Fruit fly (Drosophila melanogaster): ENCODE results near the gene mRpL11.

The mRpL11 gene

dm6 chr3R:14558383-14558883, 46.8 kb downstream of the mRpL11 start (continued):
- TF ChIP-seq CG1024 (GFP tag; IDR thresholded peaks at IDR 0.05) (peak; percentile 46; the same call in 1 of the 2 replicates), insv (GFP tag; optimal IDR thresholded peaks at IDR 0.05) (peak in 1 of 2 experiments; percentile 66), Ada2b (GFP tag; IDR thresholded peaks at IDR 0.05) (peak; percentile 88), CG30403 (GFP tag; optimal IDR thresholded peaks at IDR 0.05) (peak; percentile 94), Sin3A (optimal IDR thresholded peaks at IDR 0.05) (no peak), CG8089 (GFP tag; optimal IDR thresholded peaks at IDR 0.05) (peak; percentile 75), caup (GFP tag; optimal IDR thresholded peaks at IDR 0.05; ENCODE audit: severe bottlenecking) (peak; percentile 88), Optix (GFP tag; IDR thresholded peaks at IDR 0.05) (no peak; the same call in 2 of the 3 replicates), ttk (GFP tag; IDR thresholded peaks at IDR 0.05) (peak; percentile 85; the same call in 1 of the 2 replicates), Kr (GFP tag; optimal IDR thresholded peaks at IDR 0.05) (no peak), Abd-B (GFP tag; optimal IDR thresholded peaks at IDR 0.05) (peak; percentile 88), klu (GFP tag; IDR thresholded peaks at IDR 0.05) (peak; percentile 81), CG15601 (tag; optimal IDR thresholded peaks at IDR 0.05) (peak; percentile 81), Sry-δ (GFP tag; optimal IDR thresholded peaks at IDR 0.05) (peak; percentile 57), vnd (GFP tag; IDR thresholded peaks at IDR 0.05; ENCODE audit: partially characterized antibody) (no peak), CG10321 (GFP tag; IDR thresholded peaks at IDR 0.05) (peak; percentile 47; the same call in 1 of the 2 replicates), Bdp1 (GFP tag; optimal IDR thresholded peaks at IDR 0.05) (peak; percentile 69), da (GFP tag; optimal IDR thresholded peaks at IDR 0.05) (peak; percentile 51), Hmr (GFP tag; optimal IDR thresholded peaks at IDR 0.05) (peak; percentile 95), cas (GFP tag; IDR thresholded peaks at IDR 0.05) (0 out of 2 replicates have a peak, but pooled peaks have one; percentile 23), jing (GFP tag; optimal IDR thresholded peaks at IDR 0.05) (peak; percentile 80), CG7271 (tag; optimal IDR thresholded peaks at IDR 0.05) (no peak), mld (GFP tag; IDR thresholded peaks at IDR 0.05; ENCODE audit: partially characterized antibody) (no peak), danr (GFP tag; IDR thresholded peaks at IDR 0.05) (peak; percentile 68), CG31388 (GFP tag; optimal IDR thresholded peaks at IDR 0.05) (peak; percentile 70), bab2 (GFP tag; optimal IDR thresholded peaks at IDR 0.05) (peak; percentile 75), az2 (GFP tag; optimal IDR thresholded peaks at IDR 0.05) (peak; percentile 84), sd (tag; optimal IDR thresholded peaks at IDR 0.05) (no peak), CG16813 (GFP tag; IDR thresholded peaks at IDR 0.05; ENCODE audit: partially characterized antibody) (0 out of 3 replicates have a peak, but pooled peaks have one; percentile 19), tll (GFP tag; optimal IDR thresholded peaks at IDR 0.05) (no peak), CG10543 (GFP tag; optimal IDR thresholded peaks at IDR 0.05) (peak; percentile 93), ro (GFP tag; IDR thresholded peaks at IDR 0.05) (peak; percentile 54; the same call in 1 of the 2 replicates), tio (GFP tag; optimal IDR thresholded peaks at IDR 0.05) (peak; percentile 90), Hey (tag; optimal IDR thresholded peaks at IDR 0.05) (peak; percentile 30), Dref (GFP tag; IDR thresholded peaks at IDR 0.05) (0 out of 2 replicates have a peak, but pooled peaks have one; percentile 8), Six4 (GFP tag; optimal IDR thresholded peaks at IDR 0.05) (peak; percentile 90), H15 (GFP tag; IDR thresholded peaks at IDR 0.05) (peak; percentile 81), fd102C (GFP tag; optimal IDR thresholded peaks at IDR 0.05) (no peak), CG13894 (tag; optimal IDR thresholded peaks at IDR 0.05) (peak; percentile 89), CG18764 (GFP tag; optimal IDR thresholded peaks at IDR 0.05) (peak; percentile 78), lilli (GFP tag; optimal IDR thresholded peaks at IDR 0.05) (peak; percentile 94), YL-1 (GFP tag; optimal IDR thresholded peaks at IDR 0.05) (peak; percentile 48), CG2712 (tag; optimal IDR thresholded peaks at IDR 0.05) (peak; percentile 92)

Data from whole organism, embryonic.